Worm (Caenorhabditis elegans): ENCODE measurements around the gene R07B7.2.

The R07B7.2 gene

DNA sequence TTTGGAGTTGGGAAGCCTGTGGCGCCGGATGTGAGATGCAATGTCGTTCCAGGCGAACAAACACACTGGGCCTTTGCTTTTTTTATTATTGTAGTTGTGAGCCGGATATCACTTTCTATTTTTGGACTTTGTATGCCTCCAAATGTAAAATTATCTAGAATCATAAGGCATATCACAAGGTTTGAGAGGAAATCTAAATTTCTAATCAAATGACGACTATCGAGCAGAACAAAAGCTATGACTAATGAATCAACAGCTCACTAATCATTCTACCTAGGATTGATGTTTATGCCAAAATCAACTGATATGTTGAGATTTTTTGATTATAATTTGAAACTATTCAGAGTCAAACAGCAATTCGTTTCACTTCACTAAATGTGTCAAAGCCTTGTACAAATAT is 21.7 kb downstream of the R07B7.2 start:
- TF ChIP-seq hnd-1 (tag; optimal IDR thresholded peaks at IDR 0.05) (no peak), tbx-11 (GFP tag; IDR thresholded peaks at IDR 0.05) (no peak), pes-1 (GFP tag; IDR thresholded peaks at IDR 0.05) (no peak), F13C5.2 (tag; optimal IDR thresholded peaks at IDR 0.05) (no peak), tbx-37 (GFP tag; conservative IDR thresholded peaks at IDR 0.05) (no peak), B0310.2 (tag; optimal IDR thresholded peaks at IDR 0.05) (no peak), sea-1 (GFP tag; conservative IDR thresholded peaks at IDR 0.05) (no peak), hmbx-1 (tag; optimal IDR thresholded peaks at IDR 0.05) (no peak), hmg-4 (GFP tag; optimal IDR thresholded peaks at IDR 0.05) (no peak), aly-1 (tag; optimal IDR thresholded peaks at IDR 0.05) (no peak), tra-4 (tag; optimal IDR thresholded peaks at IDR 0.05) (no peak), ama-1 (optimal IDR thresholded peaks at IDR 0.05) (no peak), scrt-1 (GFP tag; IDR thresholded peaks at IDR 0.05) (no peak)

DNA sequence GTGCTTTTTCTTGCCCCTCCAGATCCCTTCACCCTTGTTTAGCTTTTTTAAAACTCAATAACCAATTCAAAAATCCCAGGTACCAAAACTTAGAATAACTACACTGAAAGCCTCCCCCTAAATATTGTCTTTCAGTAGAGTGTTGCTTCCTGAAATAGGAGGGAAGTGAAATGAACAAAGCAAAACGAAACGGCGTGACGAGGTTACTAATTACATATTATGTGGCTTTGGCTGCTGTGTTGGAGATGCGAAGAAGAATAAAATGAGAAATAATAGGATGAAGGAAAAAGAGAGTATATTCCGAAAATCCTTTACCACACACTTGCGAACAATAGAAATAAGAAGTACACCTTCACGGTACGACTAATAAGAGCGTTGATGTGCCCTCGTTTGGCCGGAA is 23.4 kb downstream of the R07B7.2 start:
- TF ChIP-seq ceh-13 (GFP tag; optimal IDR thresholded peaks at IDR 0.05): no peak
- no peak for TF ChIP-seq B0310.2 (tag; optimal IDR thresholded peaks at IDR 0.05)
- no peak for TF ChIP-seq scrt-1 (GFP tag; IDR thresholded peaks at IDR 0.05)
- no peak for TF ChIP-seq tbx-37 (GFP tag; conservative IDR thresholded peaks at IDR 0.05)
- TF ChIP-seq hmbx-1 (tag; optimal IDR thresholded peaks at IDR 0.05): no peak
- TF ChIP-seq ceh-36 (tag; optimal IDR thresholded peaks at IDR 0.05): no peak
- no peak for TF ChIP-seq tra-4 (tag; optimal IDR thresholded peaks at IDR 0.05)

DNA sequence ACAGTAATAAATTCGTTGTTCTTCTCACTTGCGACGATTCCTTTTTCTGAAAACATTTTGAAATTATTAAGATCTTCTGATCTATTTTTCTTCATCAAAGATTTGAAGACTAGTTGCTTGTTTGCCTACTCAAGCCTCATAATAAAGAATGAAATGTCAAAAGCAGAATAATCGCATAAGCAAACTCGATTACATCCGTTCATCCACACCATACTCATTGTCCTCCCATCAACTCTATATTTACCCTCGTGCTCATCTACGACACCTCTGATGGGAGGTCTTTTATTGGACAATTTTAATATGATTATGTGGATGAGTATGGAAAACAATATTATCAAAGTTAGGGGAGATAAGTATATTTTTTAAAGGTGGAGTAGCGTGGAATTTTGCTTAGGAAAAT is 25.7 kb downstream of the R07B7.2 start:
- TF ChIP-seq pes-1 (GFP tag; IDR thresholded peaks at IDR 0.05) (no peak), B0310.2 (tag; optimal IDR thresholded peaks at IDR 0.05) (no peak), ceh-13 (GFP tag; optimal IDR thresholded peaks at IDR 0.05) (no peak), ama-1 (optimal IDR thresholded peaks at IDR 0.05) (no peak), scrt-1 (GFP tag; IDR thresholded peaks at IDR 0.05) (no peak)

DNA sequence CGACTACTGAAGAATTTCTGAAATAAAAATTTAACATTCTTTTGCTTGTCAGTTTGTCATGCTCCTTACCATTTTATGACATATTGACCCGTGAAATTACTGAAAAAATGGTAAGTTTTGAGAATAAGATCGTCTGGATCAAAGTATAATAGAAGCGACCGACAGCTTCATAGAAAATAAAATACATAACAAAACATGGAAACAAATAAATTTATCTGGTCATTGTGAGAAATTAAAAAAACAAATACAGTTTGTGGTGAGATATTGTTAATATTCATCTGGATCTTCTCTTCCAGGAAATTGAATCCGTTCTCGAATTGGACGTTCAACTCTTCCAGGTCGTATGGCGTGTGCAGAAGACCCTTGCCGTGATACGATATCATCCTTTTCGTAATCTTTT is 27.5 kb downstream of the R07B7.2 start, which contains the start of gene pkc-1:
TSS of gene pkc-1 (minus strand) at position 101 of the 400 bp plus-strand sequence.
- TF ChIP-seq B0310.2 (tag; optimal IDR thresholded peaks at IDR 0.05) (no peak), tra-4 (tag; optimal IDR thresholded peaks at IDR 0.05) (no peak), ceh-13 (GFP tag; optimal IDR thresholded peaks at IDR 0.05) (no peak), tbx-37 (GFP tag; conservative IDR thresholded peaks at IDR 0.05) (no peak), pes-1 (GFP tag; IDR thresholded peaks at IDR 0.05) (no peak), hmbx-1 (tag; optimal IDR thresholded peaks at IDR 0.05) (no peak), tbx-11 (GFP tag; IDR thresholded peaks at IDR 0.05) (no peak), ets-7 (tag; optimal IDR thresholded peaks at IDR 0.05) (no peak)

DNA sequence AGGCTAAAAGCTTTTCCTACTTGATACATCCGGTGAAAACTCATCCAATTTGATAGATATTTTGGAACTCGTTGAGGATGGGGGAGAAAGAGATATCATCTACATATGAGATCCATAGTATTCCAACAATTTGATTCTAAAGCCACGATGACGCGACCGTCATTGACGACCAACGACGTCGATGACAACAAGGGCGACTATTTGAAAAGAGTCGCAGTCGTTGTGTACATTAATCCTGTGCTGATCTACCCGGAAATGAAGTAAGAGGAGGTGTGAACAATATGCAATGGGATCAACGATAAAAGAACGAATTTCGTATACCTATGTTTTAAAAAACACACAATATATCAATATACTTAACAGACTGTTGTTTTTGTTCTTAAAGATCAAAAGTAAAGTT is 31.4 kb downstream of the R07B7.2 start:
- no peak for TF ChIP-seq hmbx-1 (tag; optimal IDR thresholded peaks at IDR 0.05)

DNA sequence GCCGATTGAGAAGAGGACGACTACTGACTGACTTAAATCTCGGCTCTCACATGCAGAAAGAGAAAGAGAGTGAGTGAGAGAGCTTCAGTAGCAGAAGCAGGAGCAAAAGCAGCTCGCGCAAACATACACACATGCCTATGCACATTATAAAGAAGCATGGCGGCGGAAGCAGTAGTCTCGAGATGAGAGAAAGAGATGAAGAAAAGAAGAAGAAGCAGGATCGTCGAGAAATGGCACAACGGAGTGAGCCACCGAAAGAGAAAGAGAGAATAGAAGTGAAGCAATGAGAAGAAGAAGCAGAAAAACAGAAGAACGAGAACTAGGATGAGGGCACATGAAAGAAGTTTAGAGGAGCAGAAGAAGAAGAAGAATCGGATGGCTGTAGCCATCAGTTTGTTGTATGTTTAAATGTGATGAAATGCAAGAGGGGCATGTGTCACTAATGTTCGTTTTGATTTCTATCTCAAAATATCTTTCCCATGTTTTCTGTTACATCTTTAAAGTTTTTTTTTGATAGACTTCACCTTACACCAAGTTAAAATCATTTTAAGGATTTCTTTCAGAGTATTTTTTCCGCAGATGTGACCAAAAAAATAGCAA is 32.6 kb downstream of the R07B7.2 start:
- no peak for TF ChIP-seq sea-1 (GFP tag; conservative IDR thresholded peaks at IDR 0.05)
- no peak for TF ChIP-seq aly-1 (tag; optimal IDR thresholded peaks at IDR 0.05)
- no peak for TF ChIP-seq hnd-1 (tag; optimal IDR thresholded peaks at IDR 0.05)
- no peak for TF ChIP-seq flt-1 (GFP tag; IDR thresholded peaks at IDR 0.05)
- TF ChIP-seq tra-4 (tag; optimal IDR thresholded peaks at IDR 0.05): no peak

DNA sequence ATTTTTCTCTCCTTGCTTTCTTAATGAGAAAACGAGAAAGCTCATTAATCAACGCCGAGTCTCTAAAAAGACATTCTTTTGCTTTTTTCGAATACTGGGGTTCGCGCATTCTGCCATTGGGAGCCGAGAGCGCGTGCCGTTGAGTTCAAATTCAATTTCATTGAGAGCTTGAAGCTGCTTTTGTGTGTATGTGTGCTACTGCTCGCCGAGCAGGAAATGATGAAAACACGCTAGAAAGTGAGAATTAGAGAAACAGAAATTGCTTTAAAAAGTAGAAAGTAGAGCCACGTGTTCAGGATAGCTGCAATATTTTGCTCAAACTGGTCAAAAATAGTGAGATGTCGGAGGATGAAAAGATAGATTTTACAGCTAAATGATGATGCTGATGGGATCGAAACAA is 33.9 kb downstream of the R07B7.2 start:
- TF ChIP-seq tbx-37 (GFP tag; conservative IDR thresholded peaks at IDR 0.05) (no peak), ceh-36 (tag; optimal IDR thresholded peaks at IDR 0.05) (no peak), pes-1 (GFP tag; IDR thresholded peaks at IDR 0.05) (no peak), flt-1 (GFP tag; IDR thresholded peaks at IDR 0.05) (no peak), ets-7 (tag; optimal IDR thresholded peaks at IDR 0.05) (no peak), scrt-1 (GFP tag; IDR thresholded peaks at IDR 0.05) (no peak), sea-1 (GFP tag; conservative IDR thresholded peaks at IDR 0.05) (no peak), tra-4 (tag; optimal IDR thresholded peaks at IDR 0.05) (no peak), hnd-1 (tag; optimal IDR thresholded peaks at IDR 0.05) (no peak)

DNA sequence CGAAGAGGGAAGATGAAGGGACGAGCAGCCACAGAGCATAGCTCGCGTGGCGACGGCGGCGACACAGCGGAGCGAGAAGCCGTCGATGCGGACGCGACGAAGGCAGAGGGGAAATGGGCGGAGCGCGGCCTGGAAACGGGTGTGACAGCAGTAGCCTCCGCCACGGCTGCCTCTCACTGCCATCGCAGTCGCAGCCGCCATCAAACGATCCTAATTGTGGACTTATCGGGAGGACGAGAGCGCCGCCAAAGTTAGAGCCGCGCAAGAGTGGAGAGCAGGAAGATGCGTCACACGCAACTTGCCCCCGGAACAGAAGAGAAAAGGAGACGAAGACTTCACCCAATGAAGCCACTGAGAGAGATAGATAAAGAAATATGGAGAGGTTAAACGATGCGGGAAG is 35.3 kb downstream of the R07B7.2 start:
- TF ChIP-seq ets-7 (tag; optimal IDR thresholded peaks at IDR 0.05): no peak
- TF ChIP-seq hmbx-1 (tag; optimal IDR thresholded peaks at IDR 0.05): no peak
- no peak for TF ChIP-seq hnd-1 (tag; optimal IDR thresholded peaks at IDR 0.05)
- no peak for TF ChIP-seq B0310.2 (tag; optimal IDR thresholded peaks at IDR 0.05)
- no peak for TF ChIP-seq hmg-4 (GFP tag; optimal IDR thresholded peaks at IDR 0.05)
- peak; percentile 62 for TF ChIP-seq aly-1 (tag; optimal IDR thresholded peaks at IDR 0.05)
- no peak for TF ChIP-seq ceh-13 (GFP tag; optimal IDR thresholded peaks at IDR 0.05)
- TF ChIP-seq pes-1 (GFP tag; IDR thresholded peaks at IDR 0.05): no peak
- TF ChIP-seq ama-1 (optimal IDR thresholded peaks at IDR 0.05): no peak
- no peak for TF ChIP-seq tra-4 (tag; optimal IDR thresholded peaks at IDR 0.05)
- TF ChIP-seq tbx-37 (GFP tag; conservative IDR thresholded peaks at IDR 0.05): no peak
- TF ChIP-seq tbx-11 (GFP tag; IDR thresholded peaks at IDR 0.05): no peak
- TF ChIP-seq sea-1 (GFP tag; conservative IDR thresholded peaks at IDR 0.05): no peak
- TF ChIP-seq scrt-1 (GFP tag; IDR thresholded peaks at IDR 0.05): peak; percentile 67; the same call in 1 of the 2 replicates
- TF ChIP-seq F13C5.2 (tag; optimal IDR thresholded peaks at IDR 0.05): no peak
- TF ChIP-seq flt-1 (GFP tag; IDR thresholded peaks at IDR 0.05): no peak

DNA sequence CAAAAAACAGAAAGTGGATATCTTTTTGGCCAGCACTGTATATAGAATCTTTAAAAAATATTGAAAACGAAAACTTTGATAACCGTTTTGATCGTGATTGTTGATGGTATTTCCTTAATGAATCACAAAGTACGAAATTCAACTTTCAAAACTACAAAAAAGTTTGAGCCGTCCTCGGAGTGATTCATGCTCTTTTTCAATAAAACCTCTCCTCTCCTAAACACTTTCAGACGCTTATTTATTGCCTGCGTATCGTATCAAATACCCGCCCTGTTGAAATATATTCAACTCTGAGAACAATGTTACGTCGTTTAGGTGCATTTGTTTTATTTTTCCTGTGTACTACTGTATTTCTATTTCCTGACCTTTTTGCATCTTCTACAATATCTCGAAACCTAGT is 38.6 kb downstream of the R07B7.2 start:
- no peak for TF ChIP-seq pes-1 (GFP tag; IDR thresholded peaks at IDR 0.05)
- no peak for TF ChIP-seq aly-1 (tag; optimal IDR thresholded peaks at IDR 0.05)
- TF ChIP-seq ceh-13 (GFP tag; optimal IDR thresholded peaks at IDR 0.05): no peak
- no peak for TF ChIP-seq ets-7 (tag; optimal IDR thresholded peaks at IDR 0.05)
- TF ChIP-seq hnd-1 (tag; optimal IDR thresholded peaks at IDR 0.05): no peak
- TF ChIP-seq tbx-37 (GFP tag; conservative IDR thresholded peaks at IDR 0.05): no peak
- no peak for TF ChIP-seq tbx-11 (GFP tag; IDR thresholded peaks at IDR 0.05)
- no peak for TF ChIP-seq tra-4 (tag; optimal IDR thresholded peaks at IDR 0.05)
- TF ChIP-seq scrt-1 (GFP tag; IDR thresholded peaks at IDR 0.05): no peak
- TF ChIP-seq flt-1 (GFP tag; IDR thresholded peaks at IDR 0.05): no peak
- no peak for TF ChIP-seq hmbx-1 (tag; optimal IDR thresholded peaks at IDR 0.05)
- no peak for TF ChIP-seq B0310.2 (tag; optimal IDR thresholded peaks at IDR 0.05)
- TF ChIP-seq ceh-36 (tag; optimal IDR thresholded peaks at IDR 0.05): no peak
- TF ChIP-seq ama-1 (optimal IDR thresholded peaks at IDR 0.05): no peak
- no peak for TF ChIP-seq sea-1 (GFP tag; conservative IDR thresholded peaks at IDR 0.05)
- TF ChIP-seq hmg-4 (GFP tag; optimal IDR thresholded peaks at IDR 0.05): no peak
- TF ChIP-seq F13C5.2 (tag; optimal IDR thresholded peaks at IDR 0.05): no peak

Data from whole organism, early embryonic.